Fruit fly (Drosophila melanogaster): ENCODE data around the gene Sarm.

The Sarm gene

dm6 chr3L:8074944-8075343, 11.3 kb downstream of the Sarm start (continued):
- TF ChIP-seq Gug (GFP tag; IDR thresholded peaks at IDR 0.05) (no peak), CG7372 (GFP tag; IDR thresholded peaks at IDR 0.05) (no peak), CG2875 (GFP tag; optimal IDR thresholded peaks at IDR 0.05) (no peak), odd (GFP tag; optimal IDR thresholded peaks at IDR 0.05) (no peak), bcd (GFP tag; optimal IDR thresholded peaks at IDR 0.05) (no peak), Aef1 (GFP tag; IDR thresholded peaks at IDR 0.05) (no peak), zen2 (GFP tag; IDR thresholded peaks at IDR 0.05; ENCODE audit: partially characterized antibody) (no peak), CG8944 (GFP tag; optimal IDR thresholded peaks at IDR 0.05) (no peak), yki (optimal IDR thresholded peaks at IDR 0.05) (no peak), vvl (GFP tag; IDR thresholded peaks at IDR 0.05) (peak; percentile 48; the same call in 1 of the 2 replicates), CG18476 (GFP tag; optimal IDR thresholded peaks at IDR 0.05) (no peak), CG14710 (tag; optimal IDR thresholded peaks at IDR 0.05) (no peak), crp (GFP tag; optimal IDR thresholded peaks at IDR 0.05) (no peak), CG13624 (GFP tag; optimal IDR thresholded peaks at IDR 0.05) (no peak), emc (GFP tag; optimal IDR thresholded peaks at IDR 0.05) (no peak), CG14441 (GFP tag; IDR thresholded peaks at IDR 0.05) (no peak), lov (optimal IDR thresholded peaks at IDR 0.05) (no peak), lov (GFP tag; IDR thresholded peaks at IDR 0.05) (no peak), CrebB (tag; optimal IDR thresholded peaks at IDR 0.05) (no peak), CG18619 (GFP tag; optimal IDR thresholded peaks at IDR 0.05) (no peak), Rfx (GFP tag; IDR thresholded peaks at IDR 0.05) (no peak; the same call in 1 of the 2 replicates), dm (GFP tag; optimal IDR thresholded peaks at IDR 0.05) (no peak), caup (GFP tag; optimal IDR thresholded peaks at IDR 0.05; ENCODE audit: severe bottlenecking) (peak; percentile 24), gcm (GFP tag; optimal IDR thresholded peaks at IDR 0.05) (no peak), so (GFP tag; IDR thresholded peaks at IDR 0.05) (no peak), CG9876 (GFP tag; optimal IDR thresholded peaks at IDR 0.05) (no peak), CG11456 (GFP tag; IDR thresholded peaks at IDR 0.05) (no peak), CG9817 (tag; optimal IDR thresholded peaks at IDR 0.05) (no peak), HLH3B (GFP tag; IDR thresholded peaks at IDR 0.05) (no peak), croc (GFP tag; conservative IDR thresholded peaks at IDR 0.05) (no peak), D19B (GFP tag; optimal IDR thresholded peaks at IDR 0.05) (no peak), CG1529 (GFP tag; optimal IDR thresholded peaks at IDR 0.05) (no peak), eyg (GFP tag; optimal IDR thresholded peaks at IDR 0.05) (no peak), Meics (GFP tag; optimal IDR thresholded peaks at IDR 0.05) (no peak), gcm2 (GFP tag; optimal IDR thresholded peaks at IDR 0.05) (no peak), unpg (GFP tag; optimal IDR thresholded peaks at IDR 0.05) (no peak), Mes4 (GFP tag; optimal IDR thresholded peaks at IDR 0.05) (no peak), Adf1 (GFP tag; IDR thresholded peaks at IDR 0.05) (no peak), CG3407 (GFP tag; optimal IDR thresholded peaks at IDR 0.05) (no peak), TFAM (GFP tag; optimal IDR thresholded peaks at IDR 0.05) (no peak), lab (GFP tag; optimal IDR thresholded peaks at IDR 0.05) (peak; percentile 32), otp (GFP tag; IDR thresholded peaks at IDR 0.05) (0 out of 3 replicates have a peak, but pooled peaks have one; percentile 55), CG43689 (GFP tag; IDR thresholded peaks at IDR 0.05) (no peak), nom (GFP tag; optimal IDR thresholded peaks at IDR 0.05) (no peak), CG11723 (GFP tag; optimal IDR thresholded peaks at IDR 0.05) (no peak), ara (GFP tag; IDR thresholded peaks at IDR 0.05) (no peak), CG34224 (GFP tag; IDR thresholded peaks at IDR 0.05; ENCODE audit: partially characterized antibody) (no peak), Ada2b (GFP tag; IDR thresholded peaks at IDR 0.05) (no peak), Nf-YA (GFP tag; IDR thresholded peaks at IDR 0.05) (no peak), Eip74EF (GFP tag; optimal IDR thresholded peaks at IDR 0.05) (peak in 1 of 2 experiments; percentile 64), Med (GFP tag) (peak; percentile 14), schlank (tag; optimal IDR thresholded peaks at IDR 0.05) (no peak)

All from whole organism, embryonic.